Worm (Caenorhabditis elegans) whole organism, early embryonic: Measurements from ENCODE around the gene dsb-2.

Experiments used
- B0310.2 ChIP-seq: sonication (generic microtip); optimal IDR thresholded peaks from 2 replicates; lab custom pipeline; 2016; ENCODE audit warnings: mild to moderate bottlenecking, missing genetic modification characterization, missing compliant biosample characterization
- aly-1 ChIP-seq: sonication (generic microtip); optimal IDR thresholded peaks from 2 replicates; lab custom pipeline; 2016; ENCODE audit warnings: missing genetic modification characterization, missing compliant biosample characterization
- ama-1 ChIP-seq: fragments of 150-350 bp; optimal IDR thresholded peaks from 2 replicates; lab custom pipeline; 2014
- ceh-36 ChIP-seq: sonication (generic microtip); optimal IDR thresholded peaks from 2 replicates; lab custom pipeline; 2016; ENCODE audit warnings: missing genetic modification characterization, inconsistent platforms, missing compliant biosample characterization
- ets-7 ChIP-seq: sonication (generic microtip); optimal IDR thresholded peaks from 2 replicates; lab custom pipeline; 2016; ENCODE audit warnings: missing genotype, missing genetic modification characterization, missing compliant biosample characterization
- hmg-4 ChIP-seq: fragments of 200-800 bp; sonication (Bioruptor generic); optimal IDR thresholded peaks from 2 replicates; lab custom pipeline; 2018; ENCODE audit warnings: mild to moderate bottlenecking, missing genetic modification characterization, missing compliant biosample characterization
- pes-1 ChIP-seq: fragments of 200-800 bp; sonication (Bioruptor generic); IDR thresholded peaks from 2 replicates; pipeline ENCODE4 v1.3.6; 2022; ENCODE audit warnings: missing genetic modification reagents, missing genetic modification characterization, missing compliant biosample characterization
- tbx-11 ChIP-seq: fragments of 200-800 bp; sonication (Bioruptor generic); IDR thresholded peaks from 2 replicates; pipeline ENCODE4 v1.3.6; 2022; ENCODE audit warnings: missing genetic modification characterization, missing compliant biosample characterization
- tbx-37 ChIP-seq: fragments of 200-800 bp; sonication (Bioruptor generic); conservative IDR thresholded peaks from 2 replicates; pipeline ENCODE4 v1.3.6; 2022; ENCODE audit warnings: missing genetic modification reagents, missing genetic modification characterization, missing compliant biosample characterization

DNA sequence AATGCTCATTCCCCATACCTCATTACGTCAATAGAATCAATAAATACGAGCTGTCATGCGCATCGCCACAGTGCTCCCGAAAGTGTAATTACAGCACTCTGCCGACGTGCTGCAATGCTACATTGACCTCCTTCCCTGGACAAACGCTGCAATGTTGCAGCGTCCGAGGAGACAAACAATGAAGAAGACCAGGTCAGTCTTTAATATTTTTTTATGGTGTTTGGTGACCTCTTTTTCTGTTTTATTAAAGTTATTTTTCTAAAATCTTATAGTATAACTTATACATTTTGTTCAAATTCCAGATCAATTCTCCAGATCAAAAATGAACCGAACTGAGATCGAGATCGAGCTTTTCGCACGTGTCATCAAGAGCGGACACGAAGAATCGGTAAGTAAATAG is 29.4 kb upstream of the dsb-2 start, which contains the start of gene sdz-26:
- TF ChIP-seq ets-7: no peak
- TF ChIP-seq pes-1: no peak
- no peak for TF ChIP-seq ceh-36 (tag; lab: Kevin White, UChicago)
- no peak for TF ChIP-seq B0310.2 (tag; lab: Kevin White, UChicago)
- TF ChIP-seq ama-1: no peak
- TF ChIP-seq aly-1 (tag; lab: Kevin White, UChicago): no peak
- TF ChIP-seq tbx-37 (GFP tag; lab: Robert Waterston, UW): no peak
- TF ChIP-seq hmg-4: no peak
- no peak for TF ChIP-seq tbx-11 (GFP tag; lab: Robert Waterston, UW)
